Fruit fly (Drosophila melanogaster) whole organism, embryonic: Measurements from ENCODE around the gene CG15725.

Source experiments
- Adf1 ChIP-seq: fragments of 200-800 bp; sonication (Bioruptor generic); IDR thresholded peaks from 2 replicates; pipeline ENCODE4 v1.3.6; 2022; ENCODE audit warnings: missing biosample characterization, missing genetic modification characterization
- Atf3 ChIP-seq: fragments of 200-800 bp; sonication (Bioruptor generic); optimal IDR thresholded peaks from 3 replicates; lab custom pipeline; 2016; ENCODE audit warnings: missing biosample characterization, missing genetic modification characterization
- CG10959 ChIP-seq: fragments of 200-800 bp; sonication (Bioruptor generic); IDR thresholded peaks from 2 replicates; pipeline ENCODE4 v1.3.6; 2022; ENCODE audit warnings: missing biosample characterization, missing genetic modification characterization
- CG12299 ChIP-seq: fragments of 200-800 bp; sonication (Bioruptor generic); optimal IDR thresholded peaks from 2 replicates; lab custom pipeline; 2018; ENCODE audit warnings: missing biosample characterization, mild to moderate bottlenecking, missing genetic modification characterization
- CG12769 ChIP-seq: fragments of 200-800 bp; sonication (Bioruptor generic); optimal IDR thresholded peaks from 2 replicates; lab custom pipeline; 2019; ENCODE audit warnings: missing biosample characterization, mild to moderate bottlenecking, missing genetic modification characterization, moderate library complexity
- CG13624 ChIP-seq: fragments of 200-800 bp; sonication (Bioruptor generic); optimal IDR thresholded peaks from 2 replicates; lab custom pipeline; 2016; ENCODE audit warnings: missing biosample characterization, missing genetic modification characterization
- CG14014 ChIP-seq: fragments of 200-800 bp; sonication (Bioruptor generic); IDR thresholded peaks from 2 replicates; pipeline ENCODE4 v1.3.6; 2022; ENCODE audit warnings: missing biosample characterization, missing genetic modification characterization
- CG15479 ChIP-seq: fragments of 200-800 bp; sonication (Bioruptor generic); optimal IDR thresholded peaks from 3 replicates; lab custom pipeline; 2019; ENCODE audit warnings: missing biosample characterization, mild to moderate bottlenecking, missing genetic modification characterization, moderate library complexity
- CG15601 ChIP-seq: fragments of 200-800 bp; sonication (Bioruptor generic); optimal IDR thresholded peaks from 3 replicates; lab custom pipeline; 2019; ENCODE audit warnings: missing biosample characterization, mild to moderate bottlenecking, missing genetic modification characterization, moderate library complexity
- CG18262 ChIP-seq: fragments of 200-800 bp; optimal IDR thresholded peaks from 3 replicates; lab custom pipeline; 2019; ENCODE audit warnings: missing biosample characterization, mild to moderate bottlenecking, missing genetic modification characterization, moderate library complexity
- CG31365 ChIP-seq: fragments of 200-800 bp; sonication (Bioruptor generic); optimal IDR thresholded peaks from 2 replicates; lab custom pipeline; 2018; ENCODE audit warnings: missing biosample characterization, mild to moderate bottlenecking, missing genetic modification characterization
- CG4282 ChIP-seq: fragments of 200-800 bp; sonication (Bioruptor generic); optimal IDR thresholded peaks from 2 replicates; lab custom pipeline; 2016; ENCODE audit warnings: missing biosample characterization, missing genetic modification characterization
- CG4617 ChIP-seq: fragments of 200-800 bp; sonication (Bioruptor generic); optimal IDR thresholded peaks from 3 replicates; lab custom pipeline; 2016; ENCODE audit warnings: missing biosample characterization, missing genetic modification characterization, borderline replicate concordance
- CG7357 ChIP-seq: fragments of 200-800 bp; sonication (Bioruptor generic); IDR thresholded peaks from 3 replicates; pipeline ENCODE4 v1.3.6; 2022; ENCODE audit warnings: missing biosample characterization, missing genetic modification characterization
- CG7372 ChIP-seq: fragments of 200-800 bp; sonication (Bioruptor generic); IDR thresholded peaks from 2 replicates; pipeline ENCODE4 v1.3.6; 2022; ENCODE audit warnings: missing biosample characterization, missing genetic modification characterization
- CG7786 ChIP-seq: fragments of 200-800 bp; sonication (Bioruptor generic); optimal IDR thresholded peaks from 2 replicates; lab custom pipeline; 2016; ENCODE audit warnings: missing biosample characterization, missing genetic modification characterization
- CG8359 ChIP-seq: fragments of 200-800 bp; sonication (Bioruptor generic); optimal IDR thresholded peaks from 2 replicates; lab custom pipeline; 2017; ENCODE audit warnings: missing biosample characterization, mild to moderate bottlenecking, missing genetic modification characterization, borderline replicate concordance
- CG9609 ChIP-seq: fragments of 200-800 bp; sonication (Bioruptor generic); optimal IDR thresholded peaks from 3 replicates; lab custom pipeline; 2016; ENCODE audit warnings: missing biosample characterization, missing genetic modification characterization
- CG9817 ChIP-seq: fragments of 200-800 bp; sonication (Bioruptor generic); optimal IDR thresholded peaks from 2 replicates; lab custom pipeline; 2018; ENCODE audit warnings: missing biosample characterization, mild to moderate bottlenecking, missing genetic modification characterization, moderate library complexity
- CkIIα-i1 ChIP-seq: fragments of 200-800 bp; sonication (Bioruptor generic); IDR thresholded peaks from 2 replicates; pipeline ENCODE4 v1.3.6; 2022; ENCODE audit warnings: missing biosample characterization, missing genetic modification characterization
- D19B ChIP-seq: fragments of 200-800 bp; sonication (Bioruptor generic); optimal IDR thresholded peaks from 2 replicates; lab custom pipeline; 2017; ENCODE audit warnings: missing biosample characterization, mild to moderate bottlenecking, missing genetic modification characterization
- Dbx ChIP-seq: fragments of 200-800 bp; sonication (Bioruptor generic); IDR thresholded peaks from 3 replicates; pipeline ENCODE4 v1.3.6; 2022; ENCODE audit warnings: missing biosample characterization, missing genetic modification characterization
- Dfd ChIP-seq, 2 experiments: fragments of >200 bp; optimal IDR thresholded peaks; 2 replicates each; lab custom pipeline; 2017; ENCODE audit warnings: missing biosample characterization in 2 of 2, missing genetic modification characterization in 2 of 2
- ERR ChIP-seq: fragments of 200-800 bp; sonication (Bioruptor generic); optimal IDR thresholded peaks from 2 replicates; lab custom pipeline; 2016; ENCODE audit warnings: missing biosample characterization, missing genetic modification characterization
- HLH4C ChIP-seq: fragments of 200-800 bp; sonication (Bioruptor generic); IDR thresholded peaks from 3 replicates; pipeline ENCODE4 v1.3.6; 2022; ENCODE audit warnings: missing biosample characterization, missing genetic modification characterization; ENCODE audit not compliant: partially characterized antibody
- Hmx ChIP-seq: fragments of 200-800 bp; sonication (Bioruptor generic); optimal IDR thresholded peaks from 2 replicates; lab custom pipeline; 2016; ENCODE audit warnings: missing biosample characterization, missing genetic modification characterization
- Hr39 ChIP-seq: fragments of >200 bp; optimal IDR thresholded peaks from 2 replicates; lab custom pipeline; 2017
- Myb ChIP-seq: fragments of 200-800 bp; sonication (Bioruptor generic); optimal IDR thresholded peaks from 2 replicates; lab custom pipeline; 2016; ENCODE audit warnings: missing biosample characterization, missing genetic modification characterization
- NK7.1 ChIP-seq: fragments of 200-800 bp; sonication (Bioruptor generic); optimal IDR thresholded peaks from 3 replicates; lab custom pipeline; 2016; ENCODE audit warnings: missing biosample characterization, missing genetic modification characterization
- Sin3A ChIP-seq: fragments of >200 bp; optimal IDR thresholded peaks from 2 replicates; lab custom pipeline; 2018
- Sry-β ChIP-seq: fragments of 200-800 bp; sonication (Bioruptor generic); optimal IDR thresholded peaks from 2 replicates; lab custom pipeline; 2018; ENCODE audit warnings: missing biosample characterization, mild to moderate bottlenecking, missing genetic modification characterization, moderate library complexity
- Xbp1 ChIP-seq: fragments of 200-800 bp; sonication (Bioruptor generic); optimal IDR thresholded peaks from 3 replicates; lab custom pipeline; 2016; ENCODE audit warnings: missing biosample characterization, mild to moderate bottlenecking, missing genetic modification characterization
- az2 ChIP-seq: fragments of 200-800 bp; sonication (Bioruptor generic); optimal IDR thresholded peaks from 3 replicates; lab custom pipeline; 2016; ENCODE audit warnings: missing biosample characterization, missing genetic modification characterization
- br ChIP-seq: fragments of >200 bp; optimal IDR thresholded peaks from 2 replicates; lab custom pipeline; 2017
- chn ChIP-seq: fragments of 200-800 bp; sonication (Bioruptor generic); optimal IDR thresholded peaks from 2 replicates; lab custom pipeline; 2016; ENCODE audit warnings: missing biosample characterization, missing genetic modification characterization
- fru ChIP-seq: fragments of >200 bp; optimal IDR thresholded peaks from 2 replicates; lab custom pipeline; 2017
- grn ChIP-seq: fragments of 200-800 bp; sonication (Bioruptor generic); optimal IDR thresholded peaks from 3 replicates; lab custom pipeline; 2017; ENCODE audit warnings: missing biosample characterization, missing genetic modification characterization
- ind ChIP-seq: fragments of 200-800 bp; sonication (Bioruptor generic); optimal IDR thresholded peaks from 3 replicates; lab custom pipeline; 2016; ENCODE audit warnings: missing biosample characterization, missing genetic modification characterization
- insv ChIP-seq, 2 experiments: fragments of 200-800 bp; sonication (Bioruptor generic); optimal IDR thresholded peaks; 3 replicates each; lab custom pipeline; 2016 to 2018; ENCODE audit warnings: missing biosample characterization in 2 of 2, missing genetic modification characterization in 2 of 2
- lbe ChIP-seq: fragments of 200-800 bp; sonication (Bioruptor generic); optimal IDR thresholded peaks from 2 replicates; lab custom pipeline; 2016; ENCODE audit warnings: missing biosample characterization, mild to moderate bottlenecking, missing genetic modification characterization
- luna ChIP-seq: fragments of 200-800 bp; sonication (Bioruptor generic); optimal IDR thresholded peaks from 2 replicates; lab custom pipeline; 2016; ENCODE audit warnings: missing biosample characterization, missing genetic modification characterization
- mld ChIP-seq: fragments of 200-800 bp; sonication (Bioruptor generic); IDR thresholded peaks from 3 replicates; pipeline ENCODE4 v1.3.6; 2022; ENCODE audit warnings: missing biosample characterization, missing genetic modification characterization; ENCODE audit not compliant: partially characterized antibody
- pan ChIP-seq, 4 experiments: fragments of >200 bp in 3 of 4; fragments of 200-800 bp in 1 of 4; sonication (Bioruptor generic) in 1 of 4; optimal IDR thresholded peaks in 3 of 4; IDR thresholded peaks in 1 of 4; 2 replicates each; pipeline versions ENCODE4 v1.3.6 to Lab custom; 2017 to 2022; ENCODE audit warnings: missing biosample characterization in 2 of 4, missing genetic modification characterization in 2 of 4, mixed read lengths in 1 of 4
- pho ChIP-seq: fragments of 200-800 bp; sonication (Bioruptor generic); optimal IDR thresholded peaks from 2 replicates; lab custom pipeline; 2016; ENCODE audit warnings: missing biosample characterization, missing genetic modification characterization
- pros ChIP-seq: fragments of 200-800 bp; sonication (Bioruptor generic); optimal IDR thresholded peaks from 3 replicates; lab custom pipeline; 2019; ENCODE audit warnings: missing biosample characterization, mild to moderate bottlenecking, missing genetic modification characterization, moderate library complexity
- salm ChIP-seq: fragments of 200-800 bp; sonication (Bioruptor generic); optimal IDR thresholded peaks from 2 replicates; lab custom pipeline; 2018; ENCODE audit warnings: missing biosample characterization, mild to moderate bottlenecking, missing genetic modification characterization
- so ChIP-seq: fragments of 200-800 bp; sonication (Bioruptor generic); IDR thresholded peaks from 3 replicates; pipeline ENCODE4 v1.3.6; 2022; ENCODE audit warnings: missing biosample characterization, missing genetic modification characterization
- unc-4 ChIP-seq: fragments of 200-800 bp; sonication (Bioruptor generic); IDR thresholded peaks from 2 replicates; pipeline ENCODE4 v1.3.6; 2022; ENCODE audit warnings: missing biosample characterization, missing genetic modification characterization; ENCODE audit not compliant: partially characterized antibody
- vfl ChIP-seq: fragments of 200-800 bp; sonication (Bioruptor generic); optimal IDR thresholded peaks from 2 replicates; lab custom pipeline; 2016; ENCODE audit warnings: missing biosample characterization, missing genetic modification characterization
- wek ChIP-seq: fragments of 200-800 bp; sonication (Bioruptor generic); optimal IDR thresholded peaks from 3 replicates; lab custom pipeline; 2018; ENCODE audit warnings: missing biosample characterization, mild to moderate bottlenecking, missing genetic modification characterization, moderate library complexity
- yki ChIP-seq: fragments of >200 bp; optimal IDR thresholded peaks from 3 replicates; lab custom pipeline; 2018

The CG15725 gene

dm6 chrX:12669659-12670488 lies 35.8 kb upstream of the CG15725 start:
- TF ChIP-seq ind (GFP tag; lab: Kevin White, UChicago) = peak; percentile 72
- TF ChIP-seq grn (GFP tag; lab: Kevin White, UChicago) = no peak
- no peak for TF ChIP-seq HLH4C (GFP tag; lab: Robert Waterston, UW)
- peak; percentile 58 for TF ChIP-seq az2 (GFP tag; lab: Kevin White, UChicago)
- TF ChIP-seq CG9817 (tag; lab: Kevin White, UChicago) = peak; percentile 76
- TF ChIP-seq CG7786 (GFP tag; lab: Kevin White, UChicago) = peak; percentile 76
- TF ChIP-seq Hmx (GFP tag; lab: Kevin White, UChicago) = no peak
- TF ChIP-seq CG9609 (GFP tag; lab: Kevin White, UChicago) = peak; percentile 42
- no peak for TF ChIP-seq pan (optimal IDR thresholded peaks at IDR 0.05; lab: Kevin White, UChicago)
- TF ChIP-seq pan (GFP tag; optimal IDR thresholded peaks at IDR 0.05 in 1 of 2, IDR thresholded peaks at IDR 0.05 in 1 of 2) = peak in 1 of 2 experiments; percentile 52
- no peak for TF ChIP-seq CG8359 (GFP tag; lab: Kevin White, UChicago)
- TF ChIP-seq unc-4 (GFP tag; lab: Robert Waterston, UW) = no peak
- TF ChIP-seq CG7357 (GFP tag; lab: Robert Waterston, UW) = no peak
- TF ChIP-seq pros (GFP tag; lab: Kevin White, UChicago) = no peak
- peak; percentile 52 for TF ChIP-seq vfl (GFP tag; lab: Kevin White, UChicago)
- peak; percentile 80 for TF ChIP-seq CG14014
- peak; percentile 65 for TF ChIP-seq CG13624 (GFP tag; lab: Kevin White, UChicago)
- TF ChIP-seq Sry-β = no peak
- peak; percentile 31 for TF ChIP-seq CG31365
- TF ChIP-seq CG18262 = peak; percentile 51
- TF ChIP-seq yki (lab: Kevin White, UChicago) = no peak
- TF ChIP-seq NK7.1 (GFP tag; lab: Kevin White, UChicago) = peak; percentile 29
- peak; percentile 66 for TF ChIP-seq pho
- TF ChIP-seq CG15479 (GFP tag; lab: Kevin White, UChicago) = no peak
- peak; percentile 30 for TF ChIP-seq luna (GFP tag; lab: Kevin White, UChicago)
- TF ChIP-seq Myb (GFP tag; lab: Kevin White, UChicago) = peak; percentile 34
- TF ChIP-seq lbe (GFP tag; lab: Kevin White, UChicago) = no peak
- TF ChIP-seq wek = peak; percentile 8
- TF ChIP-seq fru = no peak
- peak; percentile 76 for TF ChIP-seq ERR (GFP tag; lab: Kevin White, UChicago)
- no peak for TF ChIP-seq Sin3A (lab: Kevin White, UChicago)
- peak; percentile 34 for TF ChIP-seq chn (GFP tag; lab: Kevin White, UChicago)
- peak; percentile 71 for TF ChIP-seq CG12769 (tag; lab: Kevin White, UChicago)
- TF ChIP-seq CG4617 (GFP tag; lab: Kevin White, UChicago) = no peak
- TF ChIP-seq Hr39 = no peak
- peak; percentile 24; the same call in 1 of the 2 replicates for TF ChIP-seq Adf1 (GFP tag; lab: Robert Waterston, UW)
- TF ChIP-seq Dbx (GFP tag; lab: Robert Waterston, UW) = peak; percentile 78
- TF ChIP-seq CG10959 = no peak
- TF ChIP-seq so = 0 out of 3 replicates have a peak, but pooled peaks have one; percentile 59
- TF ChIP-seq Dfd (GFP tag; optimal IDR thresholded peaks at IDR 0.05; lab: Kevin White, UChicago) = no peak
- peak; percentile 52 for TF ChIP-seq D19B
- peak; percentile 72 for TF ChIP-seq Xbp1 (GFP tag; lab: Kevin White, UChicago)
- TF ChIP-seq CG15601 (tag; lab: Kevin White, UChicago) = peak; percentile 26
- TF ChIP-seq CG4282 = no peak
- TF ChIP-seq CG7372 (GFP tag; lab: Robert Waterston, UW) = peak; percentile 48; the same call in 1 of the 2 replicates
- TF ChIP-seq Atf3 (GFP tag; lab: Kevin White, UChicago) = no peak
- no peak for TF ChIP-seq CkIIα-i1 (GFP tag; lab: Robert Waterston, UW)
- peak; percentile 29 for TF ChIP-seq CG12299 (tag; lab: Kevin White, UChicago)
- no peak for TF ChIP-seq insv (GFP tag; optimal IDR thresholded peaks at IDR 0.05; lab: Kevin White, UChicago)
- TF ChIP-seq mld (GFP tag; lab: Robert Waterston, UW) = no peak
- TF ChIP-seq salm = peak; percentile 3
- TF ChIP-seq br (lab: Kevin White, UChicago) = no peak
